Worm (Caenorhabditis elegans) whole organism, L1 larva: ENCODE measurements around the gene tmed-12.

Experiments used
- ceh-82 ChIP-seq, 3 experiments: fragments of 150-350 bp in 1 of 3; sonication (generic microtip) in 2 of 3; optimal IDR thresholded peaks; 2 replicates each; lab custom pipeline; 2014 to 2017; ENCODE audit warnings: missing biosample characterization in 3 of 3, missing genetic modification characterization in 3 of 3
- ceh-90 ChIP-seq: sonication (generic microtip); optimal IDR thresholded peaks from 2 replicates; lab custom pipeline; 2016; ENCODE audit warnings: missing genetic modification characterization, missing compliant biosample characterization
- dsc-1 ChIP-seq: sonication (generic microtip); optimal IDR thresholded peaks from 2 replicates; lab custom pipeline; 2016; ENCODE audit warnings: mild to moderate bottlenecking, missing genetic modification characterization, missing compliant biosample characterization
- egl-27 ChIP-seq, 2 experiments: fragments of 150-350 bp in 1 of 2; sonication (generic microtip); optimal IDR thresholded peaks; 3 replicates each; lab custom pipeline; 2017 to 2018; ENCODE audit warnings: missing biosample characterization in 2 of 2, missing genetic modification characterization in 2 of 2, missing genetic modification reagents in 2 of 2
- lin-39 ChIP-seq: fragments of 150-350 bp; optimal IDR thresholded peaks from 2 replicates; lab custom pipeline; 2014; ENCODE audit warnings: missing biosample characterization, missing genetic modification reagents, missing genetic modification characterization
- lsy-2 ChIP-seq, 2 experiments: fragments of 150-350 bp; optimal IDR thresholded peaks; 2 replicates each; lab custom pipeline; 2014; ENCODE audit warnings: missing biosample characterization in 2 of 2, missing genetic modification characterization in 2 of 2
- nhr-28 ChIP-seq: fragments of 150-350 bp; optimal IDR thresholded peaks from 2 replicates; lab custom pipeline; 2014; ENCODE audit warnings: missing biosample characterization, missing genetic modification characterization
- nhr-77 ChIP-seq: fragments of 150-350 bp; optimal IDR thresholded peaks from 2 replicates; lab custom pipeline; 2014; ENCODE audit warnings: missing biosample characterization, missing genetic modification characterization
- nhr-84 ChIP-seq: sonication (generic microtip); optimal IDR thresholded peaks from 2 replicates; lab custom pipeline; 2017; ENCODE audit warnings: missing biosample characterization, missing genetic modification characterization
- snpc-4 ChIP-seq: fragments of 150-350 bp; optimal IDR thresholded peaks from 2 replicates; lab custom pipeline; 2014; ENCODE audit warnings: missing biosample characterization, missing genetic modification characterization
- sptf-1 ChIP-seq: fragments of 150-350 bp; optimal IDR thresholded peaks from 2 replicates; lab custom pipeline; 2014; ENCODE audit warnings: missing biosample characterization, missing genetic modification characterization

DNA sequence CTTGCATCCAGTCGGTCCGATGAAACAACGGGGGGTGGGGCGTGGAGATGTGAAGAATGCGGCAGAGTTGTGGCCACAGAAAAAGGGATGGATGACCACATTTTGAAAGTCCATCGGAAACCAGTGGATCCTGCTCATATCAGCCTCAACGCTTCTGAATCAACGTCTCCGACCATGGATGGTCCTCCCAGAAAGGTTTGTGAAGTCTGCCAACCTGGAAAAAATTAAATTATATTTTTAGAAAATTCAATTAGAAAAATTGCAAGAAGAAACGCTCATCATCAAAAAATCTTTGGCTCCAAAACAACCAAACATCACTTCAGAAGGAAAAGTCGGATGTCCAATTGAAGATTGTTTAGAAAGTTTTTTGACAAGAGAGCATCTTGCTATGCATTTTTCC is 21.8 kb downstream of the tmed-12 start, which contains the start of gene Y73B3A.8:
- TF ChIP-seq nhr-28 (tag; lab: Kevin White, UChicago) (no peak), dsc-1 (tag; lab: Kevin White, UChicago) (no peak), lsy-2 (tag; optimal IDR thresholded peaks at IDR 0.05; lab: Kevin White, UChicago) (no peak), nhr-77 (tag; lab: Kevin White, UChicago) (no peak), egl-27 (tag; optimal IDR thresholded peaks at IDR 0.05; lab: Kevin White, UChicago) (no peak), ceh-90 (tag; lab: Kevin White, UChicago) (no peak), ceh-82 (tag; optimal IDR thresholded peaks at IDR 0.05; lab: Kevin White, UChicago) (no peak), sptf-1 (tag; lab: Kevin White, UChicago) (no peak), snpc-4 (no peak), lin-39 (tag; lab: Kevin White, UChicago) (no peak), nhr-84 (no peak)
